Worm (Caenorhabditis elegans) whole organism, early embryonic: ENCODE data around the gene C50E10.1.

Experiments used
- B0310.2 ChIP-seq: sonication (generic microtip); optimal IDR thresholded peaks from 2 replicates; lab custom pipeline; 2016; ENCODE audit warnings: mild to moderate bottlenecking, missing genetic modification characterization, missing compliant biosample characterization
- F13C5.2 ChIP-seq: sonication (generic microtip); optimal IDR thresholded peaks from 2 replicates; lab custom pipeline; 2017; ENCODE audit warnings: mild to moderate bottlenecking, missing genetic modification characterization, inconsistent platforms, missing compliant biosample characterization
- aly-1 ChIP-seq: sonication (generic microtip); optimal IDR thresholded peaks from 2 replicates; lab custom pipeline; 2016; ENCODE audit warnings: missing genetic modification characterization, missing compliant biosample characterization
- ama-1 ChIP-seq: fragments of 150-350 bp; optimal IDR thresholded peaks from 2 replicates; lab custom pipeline; 2014
- ceh-13 ChIP-seq: fragments of 200-800 bp; sonication (Bioruptor generic); optimal IDR thresholded peaks from 2 replicates; lab custom pipeline; 2018; ENCODE audit warnings: mild to moderate bottlenecking, missing genetic modification characterization, missing compliant biosample characterization
- ceh-36 ChIP-seq: sonication (generic microtip); optimal IDR thresholded peaks from 2 replicates; lab custom pipeline; 2016; ENCODE audit warnings: missing genetic modification characterization, inconsistent platforms, missing compliant biosample characterization
- ets-7 ChIP-seq: sonication (generic microtip); optimal IDR thresholded peaks from 2 replicates; lab custom pipeline; 2016; ENCODE audit warnings: missing genotype, missing genetic modification characterization, missing compliant biosample characterization
- flt-1 ChIP-seq: fragments of 200-800 bp; sonication (Bioruptor generic); IDR thresholded peaks from 2 replicates; pipeline ENCODE4 v1.3.6; 2022; ENCODE audit warnings: missing genetic modification characterization, missing compliant biosample characterization
- hmbx-1 ChIP-seq: sonication (generic microtip); optimal IDR thresholded peaks from 2 replicates; lab custom pipeline; 2016; ENCODE audit warnings: mild to moderate bottlenecking, missing genetic modification characterization, missing compliant biosample characterization
- hmg-4 ChIP-seq: fragments of 200-800 bp; sonication (Bioruptor generic); optimal IDR thresholded peaks from 2 replicates; lab custom pipeline; 2018; ENCODE audit warnings: mild to moderate bottlenecking, missing genetic modification characterization, missing compliant biosample characterization
- hnd-1 ChIP-seq: sonication (generic microtip); optimal IDR thresholded peaks from 2 replicates; lab custom pipeline; 2016; ENCODE audit warnings: missing genetic modification characterization, missing compliant biosample characterization
- pes-1 ChIP-seq: fragments of 200-800 bp; sonication (Bioruptor generic); IDR thresholded peaks from 2 replicates; pipeline ENCODE4 v1.3.6; 2022; ENCODE audit warnings: missing genetic modification reagents, missing genetic modification characterization, missing compliant biosample characterization
- scrt-1 ChIP-seq: fragments of 200-800 bp; sonication (Bioruptor generic); IDR thresholded peaks from 2 replicates; pipeline ENCODE4 v1.3.6; 2022; ENCODE audit warnings: missing genetic modification characterization, missing compliant biosample characterization
- sea-1 ChIP-seq: fragments of 200-800 bp; sonication (Bioruptor generic); conservative IDR thresholded peaks from 2 replicates; pipeline ENCODE4 v1.3.6; 2022; ENCODE audit warnings: missing genetic modification characterization, missing compliant biosample characterization
- tbx-11 ChIP-seq: fragments of 200-800 bp; sonication (Bioruptor generic); IDR thresholded peaks from 2 replicates; pipeline ENCODE4 v1.3.6; 2022; ENCODE audit warnings: missing genetic modification characterization, missing compliant biosample characterization
- tbx-37 ChIP-seq: fragments of 200-800 bp; sonication (Bioruptor generic); conservative IDR thresholded peaks from 2 replicates; pipeline ENCODE4 v1.3.6; 2022; ENCODE audit warnings: missing genetic modification reagents, missing genetic modification characterization, missing compliant biosample characterization
- tra-4 ChIP-seq: sonication (generic microtip); optimal IDR thresholded peaks from 2 replicates; lab custom pipeline; 2017; ENCODE audit warnings: missing genetic modification characterization, missing compliant biosample characterization

Gene C50E10.1

ce11 chrII:12266797-12267196 is 35.5 kb downstream of the C50E10.1 start:
- TF ChIP-seq ama-1 (lab: Kevin White, UChicago), result no peak
- TF ChIP-seq F13C5.2, result no peak
- TF ChIP-seq ceh-13 (GFP tag; lab: Kevin White, UChicago), result no peak
- no peak for TF ChIP-seq tra-4 (tag; lab: Kevin White, UChicago)
- no peak for TF ChIP-seq tbx-37 (GFP tag; lab: Robert Waterston, UW)
- TF ChIP-seq aly-1 (tag; lab: Kevin White, UChicago), result no peak
- no peak for TF ChIP-seq hmg-4 (GFP tag; lab: Kevin White, UChicago)
- TF ChIP-seq scrt-1 (GFP tag; lab: Robert Waterston, UW), result no peak
- no peak for TF ChIP-seq tbx-11 (GFP tag; lab: Robert Waterston, UW)
- TF ChIP-seq ets-7 (tag; lab: Kevin White, UChicago), result no peak
- TF ChIP-seq hnd-1 (tag; lab: Kevin White, UChicago), result no peak
- no peak for TF ChIP-seq flt-1 (GFP tag; lab: Robert Waterston, UW)
- TF ChIP-seq hmbx-1, result no peak
- no peak for TF ChIP-seq pes-1 (GFP tag; lab: Robert Waterston, UW)
- no peak for TF ChIP-seq sea-1 (GFP tag; lab: Robert Waterston, UW)
- no peak for TF ChIP-seq B0310.2 (tag; lab: Kevin White, UChicago)
- no peak for TF ChIP-seq ceh-36 (tag; lab: Kevin White, UChicago)

- TF ChIP-seq ama-1 (lab: Kevin White, UChicago) (no peak), ceh-13 (GFP tag; lab: Kevin White, UChicago) (no peak), flt-1 (GFP tag; lab: Robert Waterston, UW) (no peak), scrt-1 (GFP tag; lab: Robert Waterston, UW) (no peak), aly-1 (tag; lab: Kevin White, UChicago) (no peak), pes-1 (GFP tag; lab: Robert Waterston, UW) (no peak), hmbx-1 (no peak), ceh-36 (tag; lab: Kevin White, UChicago) (no peak), ets-7 (tag; lab: Kevin White, UChicago) (no peak), F13C5.2 (no peak), hmg-4 (GFP tag; lab: Kevin White, UChicago) (no peak), hnd-1 (tag; lab: Kevin White, UChicago) (no peak), B0310.2 (tag; lab: Kevin White, UChicago) (no peak), sea-1 (GFP tag; lab: Robert Waterston, UW) (no peak), tbx-37 (GFP tag; lab: Robert Waterston, UW) (no peak), tra-4 (tag; lab: Kevin White, UChicago) (no peak)
Observed at ce11 chrII:12266145-12266544, 36.1 kb downstream of the C50E10.1 start, which contains the start of gene tric-1B.1. Gene tric-1B.1, minus strand, starts transcription at chrII:12266245.

- TF ChIP-seq ceh-36 (tag; lab: Kevin White, UChicago), result no peak
Observed at ce11 chrII:12264847-12265246, 37.4 kb downstream of the C50E10.1 start.

ce11 chrII:12263971-12264554 is 38.2 kb downstream of the C50E10.1 start, which contains the start of gene faxc-1:
Gene faxc-1, plus strand, starts transcription at chrII:12264192.
- no peak for TF ChIP-seq hnd-1 (tag; lab: Kevin White, UChicago)
- TF ChIP-seq F13C5.2, result no peak
- no peak for TF ChIP-seq ets-7 (tag; lab: Kevin White, UChicago)
- TF ChIP-seq ama-1 (lab: Kevin White, UChicago), result no peak
- no peak for TF ChIP-seq hmbx-1
- TF ChIP-seq ceh-36 (tag; lab: Kevin White, UChicago), result no peak
- no peak for TF ChIP-seq tbx-37 (GFP tag; lab: Robert Waterston, UW)

- TF ChIP-seq hmg-4 (GFP tag; lab: Kevin White, UChicago) (peak; percentile 50), pes-1 (GFP tag; lab: Robert Waterston, UW) (no peak), ceh-13 (GFP tag; lab: Kevin White, UChicago) (no peak), sea-1 (GFP tag; lab: Robert Waterston, UW) (0 out of 2 replicates have a peak, but pooled peaks have one; percentile 13)
Observed at ce11 chrII:12262567-12262966, 39.7 kb downstream of the C50E10.1 start.

ce11 chrII:12261147-12261821 is 41.0 kb downstream of the C50E10.1 start:
- TF ChIP-seq flt-1 (GFP tag; lab: Robert Waterston, UW) (no peak), hnd-1 (tag; lab: Kevin White, UChicago) (no peak), tbx-37 (GFP tag; lab: Robert Waterston, UW) (no peak)

ce11 chrII:12260538-12260937 is 41.7 kb downstream of the C50E10.1 start:
- TF ChIP-seq scrt-1 (GFP tag; lab: Robert Waterston, UW) (no peak), tbx-37 (GFP tag; lab: Robert Waterston, UW) (no peak), sea-1 (GFP tag; lab: Robert Waterston, UW) (no peak), pes-1 (GFP tag; lab: Robert Waterston, UW) (no peak), ceh-13 (GFP tag; lab: Kevin White, UChicago) (no peak), hnd-1 (tag; lab: Kevin White, UChicago) (no peak), flt-1 (GFP tag; lab: Robert Waterston, UW) (no peak), hmg-4 (GFP tag; lab: Kevin White, UChicago) (no peak), ets-7 (tag; lab: Kevin White, UChicago) (no peak), tra-4 (tag; lab: Kevin White, UChicago) (no peak), ceh-36 (tag; lab: Kevin White, UChicago) (no peak), aly-1 (tag; lab: Kevin White, UChicago) (no peak), B0310.2 (tag; lab: Kevin White, UChicago) (no peak), hmbx-1 (no peak), F13C5.2 (no peak)
